Worm (Caenorhabditis elegans): ENCODE measurements around the gene lgc-38.
"Not testable (repeated sequence)": the region's sequence is repeated elsewhere in the genome, so short reads cannot be mapped to it uniquely, and the experiment has no call there.

Gene lgc-38

ce11 chrIII:6979584-6979983 is 29.4 kb upstream of the lgc-38 start, which contains the start of gene ceh-20:
Gene ceh-20 (plus strand): TSS chrIII:6979884.
- TF ChIP-seq zag-1 (tag; optimal IDR thresholded peaks at IDR 0.05) (no peak), ZK546.5 (tag; optimal IDR thresholded peaks at IDR 0.05) (no peak), nhr-23 (tag; optimal IDR thresholded peaks at IDR 0.05) (no peak), nhr-11 (tag; optimal IDR thresholded peaks at IDR 0.05) (no peak), jun-1 (tag; optimal IDR thresholded peaks at IDR 0.05) (no peak), mml-1 (tag; optimal IDR thresholded peaks at IDR 0.05) (no peak), fos-1 (tag; optimal IDR thresholded peaks at IDR 0.05) (no peak), egl-5 (tag; optimal IDR thresholded peaks at IDR 0.05) (no peak), mdl-1 (tag; optimal IDR thresholded peaks at IDR 0.05) (no peak), elt-1 (tag; optimal IDR thresholded peaks at IDR 0.05) (no peak), sea-2 (GFP tag; optimal IDR thresholded peaks at IDR 0.05) (no peak), nhr-76 (tag; optimal IDR thresholded peaks at IDR 0.05) (no peak), ztf-11 (tag; optimal IDR thresholded peaks at IDR 0.05) (no peak), nhr-67 (tag; optimal IDR thresholded peaks at IDR 0.05) (no peak), fkh-10 (GFP tag; optimal IDR thresholded peaks at IDR 0.05) (no peak), nfya-1 (tag; optimal IDR thresholded peaks at IDR 0.05; ENCODE audit: insufficient read depth) (no peak), snpc-4 (tag; optimal IDR thresholded peaks at IDR 0.05) (no peak), unc-62 (GFP tag; optimal IDR thresholded peaks at IDR 0.05) (no peak), ama-1 (optimal IDR thresholded peaks at IDR 0.05) (no peak)

DNA sequence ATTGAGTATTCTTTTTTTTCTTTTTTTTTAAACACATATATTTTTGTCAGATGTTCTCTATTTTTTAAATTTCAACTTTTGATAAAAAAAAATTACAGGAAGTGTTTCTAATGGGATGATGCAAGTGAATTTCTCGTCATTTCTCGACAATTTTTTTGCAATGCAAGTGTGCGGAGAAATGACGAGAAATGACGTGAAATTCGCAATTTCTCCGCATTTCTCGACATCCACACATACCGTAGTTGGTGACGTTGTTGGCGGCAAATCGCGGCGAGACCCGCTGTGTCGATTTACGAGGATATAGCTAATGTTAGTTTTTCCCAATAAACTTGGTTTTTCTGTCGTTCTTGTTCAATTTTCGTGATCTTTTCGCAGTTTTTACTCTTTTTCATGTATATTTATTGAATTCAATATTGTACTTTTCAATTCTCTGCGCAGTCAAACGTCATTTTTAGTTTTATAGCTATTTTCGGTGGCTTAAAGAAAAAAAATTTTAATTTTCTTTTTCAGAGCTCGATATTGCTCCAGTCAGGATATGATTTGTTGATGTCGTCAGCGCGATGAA is 26.9 kb upstream of the lgc-38 start, which contains the start of gene F31E3.6:
Gene F31E3.6 (plus strand): TSS at position 93 of the 565 bp plus-strand sequence.
- not testable (repeated sequence) for TF ChIP-seq unc-62 (GFP tag; optimal IDR thresholded peaks at IDR 0.05); mml-1 (tag; optimal IDR thresholded peaks at IDR 0.05); skn-1 (tag; optimal IDR thresholded peaks at IDR 0.05)

- TF ChIP-seq fkh-2 (tag; optimal IDR thresholded peaks at IDR 0.05) = no peak
- no peak for TF ChIP-seq daf-12 (tag; optimal IDR thresholded peaks at IDR 0.05)
- no peak for TF ChIP-seq nhr-76 (tag; optimal IDR thresholded peaks at IDR 0.05)
- no peak for TF ChIP-seq mdl-1 (tag; optimal IDR thresholded peaks at IDR 0.05)
- peak; percentile 92 for TF ChIP-seq lin-39 (tag; optimal IDR thresholded peaks at IDR 0.05)
- no peak for TF ChIP-seq nhr-67 (tag; optimal IDR thresholded peaks at IDR 0.05)
- TF ChIP-seq ceh-9 (tag; optimal IDR thresholded peaks at IDR 0.05) = no peak
- TF ChIP-seq aly-2 (tag; optimal IDR thresholded peaks at IDR 0.05) = no peak
- no peak for TF ChIP-seq zag-1 (tag; optimal IDR thresholded peaks at IDR 0.05)
- no peak for TF ChIP-seq snpc-4 (tag; optimal IDR thresholded peaks at IDR 0.05)
- no peak for TF ChIP-seq hmg-11 (tag; optimal IDR thresholded peaks at IDR 0.05)
- no peak for TF ChIP-seq nhr-12 (tag; optimal IDR thresholded peaks at IDR 0.05)
- no peak for TF ChIP-seq ama-1 (optimal IDR thresholded peaks at IDR 0.05)
- no peak for TF ChIP-seq eor-1 (tag; optimal IDR thresholded peaks at IDR 0.05)
- no peak for TF ChIP-seq mml-1 (tag; optimal IDR thresholded peaks at IDR 0.05)
- TF ChIP-seq sea-2 (GFP tag; optimal IDR thresholded peaks at IDR 0.05) = no peak
- TF ChIP-seq ztf-4 (tag; optimal IDR thresholded peaks at IDR 0.05) = no peak
- no peak for TF ChIP-seq fkh-10 (GFP tag; optimal IDR thresholded peaks at IDR 0.05)
- TF ChIP-seq nhr-28 (tag; optimal IDR thresholded peaks at IDR 0.05) = no peak
- no peak for TF ChIP-seq fos-1 (tag; optimal IDR thresholded peaks at IDR 0.05)
- peak; percentile 76 for TF ChIP-seq egl-5 (tag; optimal IDR thresholded peaks at IDR 0.05)
- no peak for TF ChIP-seq jun-1 (tag; optimal IDR thresholded peaks at IDR 0.05)
- TF ChIP-seq pha-4 (tag; optimal IDR thresholded peaks at IDR 0.05) = no peak
- TF ChIP-seq tbx-2 (tag; optimal IDR thresholded peaks at IDR 0.05) = no peak
- no peak for TF ChIP-seq ztf-11 (tag; optimal IDR thresholded peaks at IDR 0.05)
- peak; percentile 2 for TF ChIP-seq pqm-1 (tag; optimal IDR thresholded peaks at IDR 0.05)
- TF ChIP-seq egl-27 (tag; optimal IDR thresholded peaks at IDR 0.05) = no peak
- no peak for TF ChIP-seq nhr-43 (tag; optimal IDR thresholded peaks at IDR 0.05; ENCODE audit: poor library complexity, severe bottlenecking)
- no peak for TF ChIP-seq elt-3 (tag; optimal IDR thresholded peaks at IDR 0.05)
- no peak for TF ChIP-seq nhr-237 (tag; optimal IDR thresholded peaks at IDR 0.05)
- TF ChIP-seq elt-2 (tag; optimal IDR thresholded peaks at IDR 0.05) = no peak
- TF ChIP-seq nhr-25 (tag; optimal IDR thresholded peaks at IDR 0.05) = no peak
- TF ChIP-seq ceh-82 (tag; optimal IDR thresholded peaks at IDR 0.05) = no peak
- no peak for TF ChIP-seq lsy-12 (tag; optimal IDR thresholded peaks at IDR 0.05)
- peak; percentile 44 for TF ChIP-seq unc-62 (GFP tag; optimal IDR thresholded peaks at IDR 0.05)
- TF ChIP-seq nhr-11 (tag; optimal IDR thresholded peaks at IDR 0.05) = peak; percentile 74
- no peak for TF ChIP-seq ZK546.5 (tag; optimal IDR thresholded peaks at IDR 0.05)
- no peak for TF ChIP-seq R02D3.7 (tag; optimal IDR thresholded peaks at IDR 0.05)
- no peak for TF ChIP-seq lin-15B (tag; optimal IDR thresholded peaks at IDR 0.05)
- peak; percentile 43 for TF ChIP-seq nfya-1 (tag; optimal IDR thresholded peaks at IDR 0.05; ENCODE audit: insufficient read depth)
- no peak for TF ChIP-seq nhr-23 (tag; optimal IDR thresholded peaks at IDR 0.05)
- no peak for TF ChIP-seq ceh-16 (tag; optimal IDR thresholded peaks at IDR 0.05)
- TF ChIP-seq elt-1 (tag; optimal IDR thresholded peaks at IDR 0.05) = no peak
- TF ChIP-seq unc-39 (tag; optimal IDR thresholded peaks at IDR 0.05) = no peak
- no peak for TF ChIP-seq nhr-77 (tag; optimal IDR thresholded peaks at IDR 0.05)
- TF ChIP-seq skn-1 (tag; optimal IDR thresholded peaks at IDR 0.05) = no peak
- TF ChIP-seq ceh-28 (tag; optimal IDR thresholded peaks at IDR 0.05) = no peak
Observed at ce11 chrIII:6988060-6988459, 20.9 kb upstream of the lgc-38 start.

All from whole organism, L3 larva.